Worm (Caenorhabditis elegans) whole organism, L2 larva: ENCODE data around the gene snr-5.

Experiments
- C34F6.9 ChIP-seq: fragments of 150-350 bp; optimal IDR thresholded peaks from 2 replicates; lab custom pipeline; 2014; ENCODE audit warnings: missing biosample characterization, missing genetic modification characterization
- nhr-129 ChIP-seq: fragments of 150-350 bp; optimal IDR thresholded peaks from 2 replicates; lab custom pipeline; 2014; ENCODE audit warnings: missing biosample characterization, missing genetic modification characterization

- TF ChIP-seq nhr-129 (tag; lab: Kevin White, UChicago) (no peak), C34F6.9 (tag; lab: Kevin White, UChicago) (no peak)
Measured at ce11 chrIII:7893224-7893623, 31.4 kb downstream of the snr-5 start.
